Fruit fly (Drosophila melanogaster) S2 (cell line): Measurements from ENCODE around the gene Lgr1.

Experiments
- CG8478 ChIP-seq: fragments of >200 bp; optimal IDR thresholded peaks from 2 replicates; lab custom pipeline; 2018
- CTCF ChIP-seq, 2 experiments: fragments of >200 bp; optimal IDR thresholded peaks; 2 replicates each; lab custom pipeline; 2018

- TF ChIP-seq CG8478 (lab: Kevin White, UChicago): no peak
- no peak for TF ChIP-seq CTCF (optimal IDR thresholded peaks at IDR 0.05; lab: Kevin White, UChicago)
Observed at dm6 chr3R:17703691-17704537, 21.7 kb upstream of the Lgr1 start.
